Worm (Caenorhabditis elegans): ENCODE results near the gene ccep-97.

ce11 chrV:4823323-4823682 is 4.8 kb upstream of the ccep-97 start, which contains the start of gene adss-1:
- TF ChIP-seq hmbx-1 (tag; optimal IDR thresholded peaks at IDR 0.05) (no peak), flt-1 (GFP tag; IDR thresholded peaks at IDR 0.05) (no peak), F13C5.2 (tag; optimal IDR thresholded peaks at IDR 0.05) (no peak), tbx-37 (GFP tag; conservative IDR thresholded peaks at IDR 0.05) (no peak), ama-1 (optimal IDR thresholded peaks at IDR 0.05) (no peak), scrt-1 (GFP tag; IDR thresholded peaks at IDR 0.05) (no peak), B0310.2 (tag; optimal IDR thresholded peaks at IDR 0.05) (no peak), ets-7 (tag; optimal IDR thresholded peaks at IDR 0.05) (no peak), tra-4 (tag; optimal IDR thresholded peaks at IDR 0.05) (no peak), sea-1 (GFP tag; conservative IDR thresholded peaks at IDR 0.05) (no peak), tbx-11 (GFP tag; IDR thresholded peaks at IDR 0.05) (no peak), hnd-1 (tag; optimal IDR thresholded peaks at IDR 0.05) (no peak), pes-1 (GFP tag; IDR thresholded peaks at IDR 0.05) (no peak), hmg-4 (GFP tag; optimal IDR thresholded peaks at IDR 0.05) (no peak)
